Fruit fly (Drosophila melanogaster) whole organism, embryonic: ENCODE measurements around the gene CG14440.

Experiments
- Ada2b ChIP-seq: fragments of 200-800 bp; sonication (Bioruptor generic); IDR thresholded peaks from 2 replicates; pipeline ENCODE4 v1.3.6; 2022; ENCODE audit warnings: missing biosample characterization, missing genetic modification characterization
- B-H1 ChIP-seq: fragments of 200-800 bp; sonication (Bioruptor generic); IDR thresholded peaks from 3 replicates; pipeline ENCODE4 v1.3.6; 2022; ENCODE audit warnings: missing biosample characterization, missing genetic modification characterization
- Bdp1 ChIP-seq: fragments of 200-800 bp; sonication (Bioruptor generic); optimal IDR thresholded peaks from 3 replicates; lab custom pipeline; 2016; ENCODE audit warnings: missing biosample characterization, missing genetic modification characterization
- CG10209 ChIP-seq: fragments of 200-800 bp; sonication (Bioruptor generic); optimal IDR thresholded peaks from 3 replicates; lab custom pipeline; 2017; ENCODE audit warnings: missing biosample characterization, mild to moderate bottlenecking, missing genetic modification characterization, missing genetic modification reagents
- CG1024 ChIP-seq: fragments of 200-800 bp; sonication (Bioruptor generic); IDR thresholded peaks from 2 replicates; pipeline ENCODE4 v1.3.6; 2022; ENCODE audit warnings: missing biosample characterization, missing genetic modification characterization
- CG11456 ChIP-seq: fragments of 200-800 bp; sonication (Bioruptor generic); IDR thresholded peaks from 3 replicates; pipeline ENCODE4 v1.3.6; 2022; ENCODE audit warnings: missing biosample characterization, missing genetic modification characterization
- CG11723 ChIP-seq: fragments of 200-800 bp; sonication (Bioruptor generic); optimal IDR thresholded peaks from 2 replicates; lab custom pipeline; 2017; ENCODE audit warnings: missing biosample characterization, mild to moderate bottlenecking, missing genetic modification characterization
- CG13123 ChIP-seq: fragments of 200-800 bp; sonication (Bioruptor generic); optimal IDR thresholded peaks from 2 replicates; lab custom pipeline; 2016; ENCODE audit warnings: missing biosample characterization, missing genetic modification characterization
- CG15601 ChIP-seq: fragments of 200-800 bp; sonication (Bioruptor generic); optimal IDR thresholded peaks from 3 replicates; lab custom pipeline; 2019; ENCODE audit warnings: missing biosample characterization, mild to moderate bottlenecking, missing genetic modification characterization, moderate library complexity
- CG17568 ChIP-seq: fragments of 200-800 bp; sonication (Bioruptor generic); optimal IDR thresholded peaks from 2 replicates; lab custom pipeline; 2018; ENCODE audit warnings: missing biosample characterization, mild to moderate bottlenecking, missing genetic modification characterization, moderate library complexity
- CG17829 ChIP-seq: fragments of 200-800 bp; optimal IDR thresholded peaks from 2 replicates; lab custom pipeline; 2019; ENCODE audit warnings: missing biosample characterization, mild to moderate bottlenecking, missing genetic modification characterization, moderate library complexity
- CG2120 ChIP-seq: fragments of 200-800 bp; sonication (Bioruptor generic); optimal IDR thresholded peaks from 3 replicates; lab custom pipeline; 2016; ENCODE audit warnings: missing biosample characterization, missing genetic modification characterization
- CG2712 ChIP-seq: fragments of 200-800 bp; optimal IDR thresholded peaks from 3 replicates; lab custom pipeline; 2019; ENCODE audit warnings: missing biosample characterization, mild to moderate bottlenecking, missing genetic modification characterization, moderate library complexity
- CG2889 ChIP-seq: fragments of 200-800 bp; sonication (Bioruptor generic); IDR thresholded peaks from 3 replicates; pipeline ENCODE4 v1.3.6; 2022; ENCODE audit warnings: missing biosample characterization, missing genetic modification characterization
- CG31224 ChIP-seq: fragments of 200-800 bp; sonication (Bioruptor generic); IDR thresholded peaks from 2 replicates; pipeline ENCODE4 v1.3.6; 2022; ENCODE audit warnings: missing biosample characterization, missing genetic modification characterization
- CG33557 ChIP-seq: fragments of 200-800 bp; sonication (Bioruptor generic); optimal IDR thresholded peaks from 2 replicates; lab custom pipeline; 2019; ENCODE audit warnings: missing biosample characterization, mild to moderate bottlenecking, missing genetic modification characterization, moderate library complexity
- CG3838 ChIP-seq: fragments of 200-800 bp; sonication (Bioruptor generic); optimal IDR thresholded peaks from 3 replicates; lab custom pipeline; 2016; ENCODE audit warnings: missing biosample characterization, missing genetic modification characterization
- CG4424 ChIP-seq: fragments of 200-800 bp; sonication (Bioruptor generic); optimal IDR thresholded peaks from 3 replicates; lab custom pipeline; 2016; ENCODE audit warnings: missing biosample characterization, missing genetic modification characterization
- CG4707 ChIP-seq: fragments of 200-800 bp; sonication (Bioruptor generic); optimal IDR thresholded peaks from 2 replicates; lab custom pipeline; 2018; ENCODE audit warnings: missing biosample characterization, mild to moderate bottlenecking, missing genetic modification characterization, moderate library complexity
- CG6854 ChIP-seq: fragments of 200-800 bp; sonication (Bioruptor generic); optimal IDR thresholded peaks from 3 replicates; lab custom pipeline; 2017; ENCODE audit warnings: missing biosample characterization, mild to moderate bottlenecking, missing genetic modification characterization
- CG8281 ChIP-seq: fragments of 200-800 bp; sonication (Bioruptor generic); optimal IDR thresholded peaks from 2 replicates; lab custom pipeline; 2018; ENCODE audit warnings: missing biosample characterization, mild to moderate bottlenecking, missing genetic modification characterization, moderate library complexity
- CG8290 ChIP-seq, 3 experiments: fragments of 200-800 bp; sonication (Bioruptor generic); optimal IDR thresholded peaks; 2 replicates each; lab custom pipeline; 2016 to 2019; ENCODE audit warnings: missing biosample characterization in 3 of 3, missing genetic modification characterization in 3 of 3, mild to moderate bottlenecking in 2 of 3, moderate library complexity in 1 of 3
- D19B ChIP-seq: fragments of 200-800 bp; sonication (Bioruptor generic); optimal IDR thresholded peaks from 2 replicates; lab custom pipeline; 2017; ENCODE audit warnings: missing biosample characterization, mild to moderate bottlenecking, missing genetic modification characterization
- Dip2 ChIP-seq: fragments of 200-800 bp; sonication (Bioruptor generic); IDR thresholded peaks from 2 replicates; pipeline ENCODE4 v1.3.6; 2022; ENCODE audit warnings: missing biosample characterization, missing genetic modification characterization
- Dref ChIP-seq: fragments of 200-800 bp; sonication (Bioruptor generic); IDR thresholded peaks from 2 replicates; pipeline ENCODE4 v1.3.6; 2022; ENCODE audit warnings: missing biosample characterization, missing genetic modification characterization
- Drgx ChIP-seq: fragments of 200-800 bp; sonication (Bioruptor generic); IDR thresholded peaks from 2 replicates; pipeline ENCODE4 v1.3.6; 2022; ENCODE audit warnings: missing biosample characterization, missing genetic modification characterization
- HmgD ChIP-seq: fragments of 200-800 bp; sonication (Bioruptor generic); optimal IDR thresholded peaks from 3 replicates; lab custom pipeline; 2016; ENCODE audit warnings: missing biosample characterization, missing genetic modification characterization
- Mad ChIP-seq: fragments of 200-800 bp; sonication (Bioruptor generic); optimal IDR thresholded peaks from 2 replicates; lab custom pipeline; 2016; ENCODE audit warnings: missing biosample characterization, missing genetic modification characterization
- Max ChIP-seq: fragments of 200-800 bp; sonication (Bioruptor generic); optimal IDR thresholded peaks from 2 replicates; lab custom pipeline; 2016; ENCODE audit warnings: missing biosample characterization, mild to moderate bottlenecking, missing genetic modification characterization
- Mrtf ChIP-seq: fragments of 200-800 bp; sonication (Bioruptor generic); IDR thresholded peaks from 3 replicates; pipeline ENCODE4 v1.3.6; 2022; ENCODE audit warnings: missing biosample characterization, missing genetic modification characterization
- Sry-δ ChIP-seq: fragments of 200-800 bp; sonication (Bioruptor generic); optimal IDR thresholded peaks from 2 replicates; lab custom pipeline; 2016; ENCODE audit warnings: missing biosample characterization, missing genetic modification characterization
- YL-1 ChIP-seq: fragments of 200-800 bp; sonication (Bioruptor generic); optimal IDR thresholded peaks from 3 replicates; lab custom pipeline; 2017; ENCODE audit warnings: missing biosample characterization, mild to moderate bottlenecking, missing genetic modification characterization
- ash1 ChIP-seq: fragments of 200-800 bp; sonication (Bioruptor generic); optimal IDR thresholded peaks from 2 replicates; lab custom pipeline; 2018; ENCODE audit warnings: missing biosample characterization, mild to moderate bottlenecking, missing genetic modification characterization
- chn ChIP-seq: fragments of 200-800 bp; sonication (Bioruptor generic); optimal IDR thresholded peaks from 2 replicates; lab custom pipeline; 2016; ENCODE audit warnings: missing biosample characterization, missing genetic modification characterization
- danr ChIP-seq: fragments of 200-800 bp; sonication (Bioruptor generic); IDR thresholded peaks from 2 replicates; pipeline ENCODE4 v1.3.6; 2022; ENCODE audit warnings: missing biosample characterization, missing genetic modification characterization
- dati ChIP-seq: fragments of 200-800 bp; sonication (Bioruptor generic); IDR thresholded peaks from 2 replicates; pipeline ENCODE4 v1.3.6; 2022; ENCODE audit warnings: missing biosample characterization, missing genetic modification characterization
- grn ChIP-seq: fragments of 200-800 bp; sonication (Bioruptor generic); optimal IDR thresholded peaks from 3 replicates; lab custom pipeline; 2017; ENCODE audit warnings: missing biosample characterization, missing genetic modification characterization
- luna ChIP-seq: fragments of 200-800 bp; sonication (Bioruptor generic); optimal IDR thresholded peaks from 2 replicates; lab custom pipeline; 2016; ENCODE audit warnings: missing biosample characterization, missing genetic modification characterization
- oc ChIP-seq: fragments of 200-800 bp; sonication (Bioruptor generic); optimal IDR thresholded peaks from 2 replicates; lab custom pipeline; 2018; ENCODE audit warnings: missing biosample characterization, mild to moderate bottlenecking, missing genetic modification characterization, moderate library complexity
- repo ChIP-seq: fragments of 200-800 bp; sonication (Bioruptor generic); optimal IDR thresholded peaks from 2 replicates; lab custom pipeline; 2016; ENCODE audit warnings: missing biosample characterization, missing genetic modification characterization
- sc ChIP-seq, 3 experiments: fragments of >200 bp in 2 of 3; fragments of 200-800 bp in 1 of 3; sonication (Bioruptor generic) in 1 of 3; optimal IDR thresholded peaks; 2 replicates in 2 of 3; 3 replicates in 1 of 3; lab custom pipeline; 2017; ENCODE audit warnings: mild to moderate bottlenecking in 1 of 3, missing biosample characterization in 1 of 3, missing genetic modification characterization in 1 of 3, missing genetic modification reagents in 1 of 3
- schlank ChIP-seq: fragments of 200-800 bp; sonication (Bioruptor generic); optimal IDR thresholded peaks from 2 replicates; lab custom pipeline; 2018; ENCODE audit warnings: missing biosample characterization, mild to moderate bottlenecking, missing genetic modification characterization
- scrt ChIP-seq: fragments of 200-800 bp; sonication (Bioruptor generic); optimal IDR thresholded peaks from 2 replicates; lab custom pipeline; 2018; ENCODE audit warnings: missing biosample characterization, mild to moderate bottlenecking, missing genetic modification characterization, moderate library complexity
- sqz ChIP-seq: fragments of 200-800 bp; sonication (Bioruptor generic); optimal IDR thresholded peaks from 3 replicates; lab custom pipeline; 2018; ENCODE audit warnings: missing biosample characterization, mild to moderate bottlenecking, missing genetic modification characterization
- trem ChIP-seq: fragments of 200-800 bp; optimal IDR thresholded peaks from 3 replicates; lab custom pipeline; 2019; ENCODE audit warnings: missing biosample characterization, mild to moderate bottlenecking, missing genetic modification characterization, moderate library complexity
- trh ChIP-seq: fragments of 200-800 bp; sonication (Bioruptor generic); optimal IDR thresholded peaks from 2 replicates; lab custom pipeline; 2016; ENCODE audit warnings: missing biosample characterization, missing genetic modification characterization
- zen ChIP-seq: fragments of 200-800 bp; sonication (Bioruptor generic); optimal IDR thresholded peaks from 3 replicates; lab custom pipeline; 2018; ENCODE audit warnings: missing biosample characterization, mild to moderate bottlenecking, missing genetic modification characterization, moderate library complexity
- zen2 ChIP-seq: fragments of 200-800 bp; sonication (Bioruptor generic); IDR thresholded peaks from 3 replicates; pipeline ENCODE4 v1.3.6; 2022; ENCODE audit warnings: missing biosample characterization, missing genetic modification characterization; ENCODE audit not compliant: partially characterized antibody

Gene CG14440

dm6 chrX:6656626-6657558 lies 41.5 kb downstream of the CG14440 start:
- no peak for TF ChIP-seq CG8281 (tag; lab: Kevin White, UChicago)
- TF ChIP-seq D19B: no peak
- no peak for TF ChIP-seq oc
- TF ChIP-seq sc (optimal IDR thresholded peaks at IDR 0.05; lab: Kevin White, UChicago): no peak
- no peak for TF ChIP-seq sc (GFP tag; optimal IDR thresholded peaks at IDR 0.05; lab: Kevin White, UChicago)
- no peak for TF ChIP-seq dati (GFP tag; lab: Robert Waterston, UW)
- peak; percentile 38; the same call in 1 of the 2 replicates for TF ChIP-seq Ada2b (GFP tag; lab: Robert Waterston, UW)
- no peak for TF ChIP-seq CG4707
- TF ChIP-seq Sry-δ (GFP tag; lab: Kevin White, UChicago): no peak
- peak; percentile 37 for TF ChIP-seq schlank (tag; lab: Kevin White, UChicago)
- TF ChIP-seq Mad: no peak
- no peak for TF ChIP-seq repo
- peak; percentile 15 for TF ChIP-seq grn (GFP tag; lab: Kevin White, UChicago)
- no peak for TF ChIP-seq CG1024 (GFP tag; lab: Robert Waterston, UW)
- TF ChIP-seq Drgx (GFP tag; lab: Robert Waterston, UW): peak; percentile 44; the same call in 1 of the 2 replicates
- TF ChIP-seq scrt (GFP tag; lab: Kevin White, UChicago): peak; percentile 59
- TF ChIP-seq CG10209 (GFP tag; lab: Kevin White, UChicago): peak; percentile 39
- no peak for TF ChIP-seq CG11456
- TF ChIP-seq danr (GFP tag; lab: Robert Waterston, UW): no peak
- no peak for TF ChIP-seq trh (GFP tag; lab: Kevin White, UChicago)
- TF ChIP-seq CG4424 (GFP tag; lab: Kevin White, UChicago): peak; percentile 21
- peak; percentile 46 for TF ChIP-seq trem
- peak; percentile 54 for TF ChIP-seq CG6854 (GFP tag; lab: Kevin White, UChicago)
- TF ChIP-seq HmgD: no peak
- TF ChIP-seq CG17829 (tag; lab: Kevin White, UChicago): peak; percentile 17
- TF ChIP-seq Dref (GFP tag; lab: Robert Waterston, UW): no peak
- peak; percentile 43 for TF ChIP-seq CG15601 (tag; lab: Kevin White, UChicago)
- TF ChIP-seq luna (GFP tag; lab: Kevin White, UChicago): no peak
- TF ChIP-seq zen (tag; lab: Kevin White, UChicago): no peak
- TF ChIP-seq sqz (GFP tag; lab: Kevin White, UChicago): peak; percentile 70
- no peak for TF ChIP-seq CG11723 (GFP tag; lab: Kevin White, UChicago)
- no peak for TF ChIP-seq CG3838 (GFP tag; lab: Kevin White, UChicago)
- TF ChIP-seq Max (GFP tag; lab: Kevin White, UChicago): peak; percentile 15
- TF ChIP-seq YL-1 (GFP tag; lab: Kevin White, UChicago): no peak
- TF ChIP-seq CG13123 (GFP tag; lab: Kevin White, UChicago): no peak
- TF ChIP-seq Dip2: no peak
- peak; percentile 30 for TF ChIP-seq CG17568 (GFP tag; lab: Kevin White, UChicago)
- peak; percentile 10 for TF ChIP-seq CG33557 (GFP tag; lab: Kevin White, UChicago)
- TF ChIP-seq CG31224: no peak
- no peak for TF ChIP-seq CG2889 (GFP tag; lab: Robert Waterston, UW)
- no peak; the same call in 2 of the 3 replicates for TF ChIP-seq B-H1
- no peak for TF ChIP-seq zen2 (GFP tag; lab: Robert Waterston, UW)
- TF ChIP-seq CG2712: peak; percentile 58
- no peak for TF ChIP-seq ash1 (GFP tag; lab: Kevin White, UChicago)
- TF ChIP-seq Mrtf (GFP tag; lab: Robert Waterston, UW): no peak
- TF ChIP-seq Bdp1 (GFP tag; lab: Kevin White, UChicago): no peak
- no peak for TF ChIP-seq CG8290 (GFP tag; optimal IDR thresholded peaks at IDR 0.05; lab: Kevin White, UChicago)
- TF ChIP-seq CG8290 (tag; optimal IDR thresholded peaks at IDR 0.05; lab: Kevin White, UChicago): peak in 1 of 2 experiments; percentile 1
- peak; percentile 33 for TF ChIP-seq CG2120 (GFP tag; lab: Kevin White, UChicago)
- TF ChIP-seq chn (GFP tag; lab: Kevin White, UChicago): no peak
